Fruit fly (Drosophila melanogaster) whole organism, embryonic: Measurements from ENCODE around the gene Pld3.

ENCODE experiments used
- Atf6 ChIP-seq: fragments of 200-800 bp; sonication (Bioruptor generic); IDR thresholded peaks from 2 replicates; pipeline ENCODE4 v1.3.6; 2022; ENCODE audit warnings: missing biosample characterization, missing genetic modification characterization
- C15 ChIP-seq: fragments of 200-800 bp; sonication (Bioruptor generic); IDR thresholded peaks from 3 replicates; pipeline ENCODE4 v1.3.6; 2022; ENCODE audit warnings: missing biosample characterization, missing genetic modification characterization
- CG10654 ChIP-seq: fragments of 200-800 bp; sonication (Bioruptor generic); optimal IDR thresholded peaks from 2 replicates; lab custom pipeline; 2016; ENCODE audit warnings: missing biosample characterization, missing genetic modification characterization
- CG12219 ChIP-seq: fragments of 200-800 bp; sonication (Bioruptor generic); optimal IDR thresholded peaks from 3 replicates; lab custom pipeline; 2018; ENCODE audit warnings: missing biosample characterization, mild to moderate bottlenecking, missing genetic modification characterization
- CG12744 ChIP-seq: fragments of 200-800 bp; sonication (Bioruptor generic); optimal IDR thresholded peaks from 2 replicates; lab custom pipeline; 2016; ENCODE audit warnings: missing biosample characterization, missing genetic modification characterization
- CG12942 ChIP-seq: fragments of 200-800 bp; sonication (Bioruptor generic); optimal IDR thresholded peaks from 3 replicates; lab custom pipeline; 2016; ENCODE audit warnings: missing biosample characterization, missing genetic modification characterization
- CG14667 ChIP-seq: fragments of 200-800 bp; sonication (Bioruptor generic); IDR thresholded peaks from 2 replicates; pipeline ENCODE4 v1.3.6; 2022; ENCODE audit warnings: missing biosample characterization, missing genetic modification characterization
- CG15514 ChIP-seq: fragments of 200-800 bp; sonication (Bioruptor generic); optimal IDR thresholded peaks from 3 replicates; lab custom pipeline; 2017; ENCODE audit warnings: missing biosample characterization, missing genetic modification characterization, mild to moderate bottlenecking, moderate library complexity, missing genetic modification reagents
- CG17359 ChIP-seq: fragments of 200-800 bp; sonication (Bioruptor generic); optimal IDR thresholded peaks from 3 replicates; lab custom pipeline; 2018; ENCODE audit warnings: missing biosample characterization, mild to moderate bottlenecking, missing genetic modification characterization, moderate library complexity
- CG17912 ChIP-seq: fragments of 200-800 bp; sonication (Bioruptor generic); optimal IDR thresholded peaks from 2 replicates; lab custom pipeline; 2018; ENCODE audit warnings: missing biosample characterization, mild to moderate bottlenecking, missing genetic modification characterization
- CG1832 ChIP-seq: fragments of 200-800 bp; sonication (Bioruptor generic); optimal IDR thresholded peaks from 2 replicates; lab custom pipeline; 2017; ENCODE audit warnings: missing biosample characterization, mild to moderate bottlenecking, missing genetic modification characterization, inconsistent platforms
- CG32767 ChIP-seq: fragments of 200-800 bp; sonication (Bioruptor generic); IDR thresholded peaks from 2 replicates; pipeline ENCODE4 v1.3.6; 2022; ENCODE audit warnings: missing biosample characterization, missing genetic modification characterization
- CG3407 ChIP-seq: fragments of 200-800 bp; sonication (Bioruptor generic); optimal IDR thresholded peaks from 2 replicates; lab custom pipeline; 2018; ENCODE audit warnings: missing biosample characterization, mild to moderate bottlenecking, missing genetic modification characterization
- CG3726 ChIP-seq: fragments of 200-800 bp; sonication (Bioruptor generic); IDR thresholded peaks from 3 replicates; pipeline ENCODE4, ENCODE4 v1.3.6; 2022; ENCODE audit warnings: missing biosample characterization, missing genetic modification characterization
- CG6813 ChIP-seq: fragments of 200-800 bp; sonication (Bioruptor generic); optimal IDR thresholded peaks from 2 replicates; lab custom pipeline; 2017; ENCODE audit warnings: missing biosample characterization, missing genetic modification characterization, mild to moderate bottlenecking, moderate library complexity, missing genetic modification reagents
- CG7271 ChIP-seq: fragments of 200-800 bp; sonication (Bioruptor generic); optimal IDR thresholded peaks from 2 replicates; lab custom pipeline; 2018; ENCODE audit warnings: missing biosample characterization, mild to moderate bottlenecking, missing genetic modification characterization, moderate library complexity
- CG9727 ChIP-seq: fragments of 200-800 bp; sonication (Bioruptor generic); optimal IDR thresholded peaks from 3 replicates; lab custom pipeline; 2017; ENCODE audit warnings: missing biosample characterization, mild to moderate bottlenecking, missing genetic modification characterization
- CG9932 ChIP-seq: fragments of 200-800 bp; sonication (Bioruptor generic); IDR thresholded peaks from 2 replicates; pipeline ENCODE4 v1.3.6; 2022; ENCODE audit warnings: missing biosample characterization, missing genetic modification characterization
- CoRest ChIP-seq: fragments of 200-800 bp; sonication (Bioruptor generic); optimal IDR thresholded peaks from 3 replicates; lab custom pipeline; 2018; ENCODE audit warnings: missing biosample characterization, mild to moderate bottlenecking, missing genetic modification characterization, moderate library complexity
- D19B ChIP-seq: fragments of 200-800 bp; sonication (Bioruptor generic); optimal IDR thresholded peaks from 2 replicates; lab custom pipeline; 2017; ENCODE audit warnings: missing biosample characterization, mild to moderate bottlenecking, missing genetic modification characterization
- Dfd ChIP-seq, 2 experiments: fragments of >200 bp; optimal IDR thresholded peaks; 2 replicates each; lab custom pipeline; 2017; ENCODE audit warnings: missing biosample characterization in 2 of 2, missing genetic modification characterization in 2 of 2
- E2f2 ChIP-seq: fragments of 200-800 bp; sonication (Bioruptor generic); IDR thresholded peaks from 2 replicates; pipeline ENCODE4 v1.3.6; 2022; ENCODE audit warnings: missing biosample characterization, missing genetic modification characterization
- Fer3 ChIP-seq: fragments of 200-800 bp; sonication (Bioruptor generic); optimal IDR thresholded peaks from 2 replicates; lab custom pipeline; 2018; ENCODE audit warnings: missing biosample characterization, mild to moderate bottlenecking, missing genetic modification characterization, moderate library complexity
- HmgD ChIP-seq: fragments of 200-800 bp; sonication (Bioruptor generic); optimal IDR thresholded peaks from 3 replicates; lab custom pipeline; 2016; ENCODE audit warnings: missing biosample characterization, missing genetic modification characterization
- Poxn ChIP-seq: fragments of 200-800 bp; sonication (Bioruptor generic); IDR thresholded peaks from 2 replicates; pipeline ENCODE4 v1.3.6; 2022; ENCODE audit warnings: missing biosample characterization, missing genetic modification characterization
- Sin3A ChIP-seq: fragments of >200 bp; optimal IDR thresholded peaks from 2 replicates; lab custom pipeline; 2018
- TFAM ChIP-seq: fragments of 200-800 bp; sonication (Bioruptor generic); optimal IDR thresholded peaks from 2 replicates; lab custom pipeline; 2017; ENCODE audit warnings: missing biosample characterization, missing genetic modification characterization, inconsistent platforms
- Xbp1 ChIP-seq: fragments of 200-800 bp; sonication (Bioruptor generic); optimal IDR thresholded peaks from 3 replicates; lab custom pipeline; 2016; ENCODE audit warnings: missing biosample characterization, mild to moderate bottlenecking, missing genetic modification characterization
- ac ChIP-seq: fragments of 200-800 bp; sonication (Bioruptor generic); optimal IDR thresholded peaks from 3 replicates; lab custom pipeline; 2017; ENCODE audit warnings: missing biosample characterization, mild to moderate bottlenecking, missing genetic modification characterization
- al ChIP-seq: fragments of 200-800 bp; sonication (Bioruptor generic); IDR thresholded peaks from 2 replicates; pipeline ENCODE4 v1.3.6; 2022; ENCODE audit warnings: missing biosample characterization, missing genetic modification characterization
- aop ChIP-seq: fragments of 200-800 bp; sonication (Bioruptor generic); IDR thresholded peaks from 2 replicates; pipeline ENCODE4 v1.3.6; 2022; ENCODE audit warnings: missing biosample characterization, missing genetic modification characterization
- ara ChIP-seq: fragments of 200-800 bp; sonication (Bioruptor generic); IDR thresholded peaks from 2 replicates; pipeline ENCODE4 v1.3.6; 2022; ENCODE audit warnings: missing biosample characterization, missing genetic modification characterization
- az2 ChIP-seq: fragments of 200-800 bp; sonication (Bioruptor generic); optimal IDR thresholded peaks from 3 replicates; lab custom pipeline; 2016; ENCODE audit warnings: missing biosample characterization, missing genetic modification characterization
- bab2 ChIP-seq: fragments of 200-800 bp; sonication (Bioruptor generic); optimal IDR thresholded peaks from 2 replicates; lab custom pipeline; 2016; ENCODE audit warnings: missing biosample characterization, missing genetic modification characterization
- bowl ChIP-seq: fragments of 200-800 bp; sonication (Bioruptor generic); IDR thresholded peaks from 2 replicates; pipeline ENCODE4 v1.3.6; 2022; ENCODE audit warnings: missing biosample characterization, missing genetic modification characterization
- dati ChIP-seq: fragments of 200-800 bp; sonication (Bioruptor generic); IDR thresholded peaks from 2 replicates; pipeline ENCODE4 v1.3.6; 2022; ENCODE audit warnings: missing biosample characterization, missing genetic modification characterization
- dmrt11E ChIP-seq: fragments of 200-800 bp; sonication (Bioruptor generic); optimal IDR thresholded peaks from 3 replicates; lab custom pipeline; 2018; ENCODE audit warnings: missing biosample characterization, mild to moderate bottlenecking, missing genetic modification characterization, moderate library complexity
- esg ChIP-seq: fragments of 200-800 bp; sonication (Bioruptor generic); conservative IDR thresholded peaks from 2 replicates; pipeline ENCODE4 v1.3.6; 2022; ENCODE audit warnings: missing biosample characterization, missing genetic modification characterization
- ewg ChIP-seq: fragments of 200-800 bp; sonication (Bioruptor generic); optimal IDR thresholded peaks from 3 replicates; lab custom pipeline; 2017; ENCODE audit warnings: mild to moderate bottlenecking, missing biosample characterization, missing genetic modification reagents, missing genetic modification characterization
- eyg ChIP-seq: fragments of 200-800 bp; sonication (Bioruptor generic); optimal IDR thresholded peaks from 3 replicates; lab custom pipeline; 2016; ENCODE audit warnings: missing biosample characterization, missing genetic modification characterization
- fd3F ChIP-seq: fragments of 200-800 bp; sonication (Bioruptor generic); optimal IDR thresholded peaks from 2 replicates; lab custom pipeline; 2018; ENCODE audit warnings: missing biosample characterization, mild to moderate bottlenecking, missing genetic modification characterization, moderate library complexity
- gce ChIP-seq: fragments of 200-800 bp; sonication (Bioruptor generic); IDR thresholded peaks from 3 replicates; pipeline ENCODE4 v1.3.6; 2022; ENCODE audit warnings: missing biosample characterization, missing genetic modification characterization
- ham ChIP-seq: fragments of 200-800 bp; sonication (Bioruptor generic); IDR thresholded peaks from 2 replicates; pipeline ENCODE4 v1.3.6; 2022; ENCODE audit warnings: missing biosample characterization, missing genetic modification characterization
- her ChIP-seq: fragments of 200-800 bp; sonication (Bioruptor generic); optimal IDR thresholded peaks from 2 replicates; lab custom pipeline; 2016; ENCODE audit warnings: missing biosample characterization, missing genetic modification characterization
- lab ChIP-seq: fragments of 200-800 bp; sonication (Bioruptor generic); optimal IDR thresholded peaks from 3 replicates; lab custom pipeline; 2017; ENCODE audit warnings: missing biosample characterization, missing genetic modification characterization, mild to moderate bottlenecking, moderate library complexity, missing genetic modification reagents
- scrt ChIP-seq: fragments of 200-800 bp; sonication (Bioruptor generic); optimal IDR thresholded peaks from 2 replicates; lab custom pipeline; 2018; ENCODE audit warnings: missing biosample characterization, mild to moderate bottlenecking, missing genetic modification characterization, moderate library complexity
- so ChIP-seq: fragments of 200-800 bp; sonication (Bioruptor generic); IDR thresholded peaks from 3 replicates; pipeline ENCODE4 v1.3.6; 2022; ENCODE audit warnings: missing biosample characterization, missing genetic modification characterization
- tap ChIP-seq: fragments of 200-800 bp; optimal IDR thresholded peaks from 3 replicates; lab custom pipeline; 2019; ENCODE audit warnings: missing biosample characterization, mild to moderate bottlenecking, missing genetic modification characterization, moderate library complexity
- tio ChIP-seq: fragments of 200-800 bp; sonication (Bioruptor generic); optimal IDR thresholded peaks from 2 replicates; lab custom pipeline; 2017; ENCODE audit warnings: missing biosample characterization, missing genetic modification characterization, inconsistent platforms
- tup ChIP-seq: fragments of 200-800 bp; sonication (Bioruptor generic); optimal IDR thresholded peaks from 2 replicates; lab custom pipeline; 2016; ENCODE audit warnings: missing biosample characterization, mild to moderate bottlenecking, missing genetic modification characterization, moderate library complexity
- wdn ChIP-seq: fragments of 200-800 bp; sonication (Bioruptor generic); IDR thresholded peaks from 2 replicates; pipeline ENCODE4 v1.3.6; 2022; ENCODE audit warnings: missing biosample characterization, missing genetic modification characterization
- yki ChIP-seq: fragments of >200 bp; optimal IDR thresholded peaks from 3 replicates; lab custom pipeline; 2018

The Pld3 gene

DNA sequence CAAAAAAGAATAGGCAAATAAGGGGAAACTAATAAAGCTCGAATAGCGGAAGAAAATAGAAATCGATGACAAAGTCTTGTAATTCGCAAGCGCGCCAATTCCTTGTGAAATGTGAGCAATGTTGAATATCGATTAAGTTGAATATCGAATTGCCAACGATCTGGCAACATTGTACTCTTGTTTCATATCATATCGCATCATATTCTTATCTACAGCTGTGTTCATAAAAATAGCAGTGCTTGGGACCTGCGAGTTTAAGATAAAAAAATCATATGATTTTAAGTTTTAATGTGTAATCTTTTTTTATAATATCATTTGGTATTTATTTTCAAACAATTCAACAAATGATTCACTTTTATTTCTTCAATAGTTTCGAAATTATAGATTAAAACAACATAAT, 9.6 kb upstream of the Pld3 start (continued):
- TF ChIP-seq CG15514, result peak; percentile 80
- TF ChIP-seq eyg (GFP tag; lab: Kevin White, UChicago), result no peak
- no peak for TF ChIP-seq CG6813
- TF ChIP-seq D19B, result no peak
- TF ChIP-seq ham (GFP tag; lab: Robert Waterston, UW), result no peak
- TF ChIP-seq HmgD (GFP tag; lab: Kevin White, UChicago), result no peak
- TF ChIP-seq Xbp1 (GFP tag; lab: Kevin White, UChicago), result peak; percentile 57
- no peak for TF ChIP-seq fd3F (GFP tag; lab: Kevin White, UChicago)
- TF ChIP-seq scrt (GFP tag; lab: Kevin White, UChicago), result peak; percentile 20
- TF ChIP-seq bab2 (GFP tag; lab: Kevin White, UChicago), result peak; percentile 18
- TF ChIP-seq esg (GFP tag; lab: Robert Waterston, UW), result no peak
- no peak for TF ChIP-seq ara (GFP tag; lab: Robert Waterston, UW)
- TF ChIP-seq al, result peak; percentile 58
- TF ChIP-seq CG32767 (GFP tag; lab: Robert Waterston, UW), result peak; percentile 11; the same call in 1 of the 2 replicates
- TF ChIP-seq CG9727, result peak; percentile 56
- TF ChIP-seq TFAM (GFP tag; lab: Kevin White, UChicago), result no peak
- no peak for TF ChIP-seq tup (GFP tag; lab: Kevin White, UChicago)
- TF ChIP-seq CG17359 (tag; lab: Kevin White, UChicago), result peak; percentile 67
- no peak for TF ChIP-seq C15
- TF ChIP-seq CG9932 (GFP tag; lab: Robert Waterston, UW), result peak; percentile 77
- no peak for TF ChIP-seq CG17912 (GFP tag; lab: Kevin White, UChicago)
- TF ChIP-seq ac, result no peak
- TF ChIP-seq CG7271 (tag; lab: Kevin White, UChicago), result no peak
- TF ChIP-seq Dfd (GFP tag; optimal IDR thresholded peaks at IDR 0.05; lab: Kevin White, UChicago), result no peak
- no peak for TF ChIP-seq Sin3A (lab: Kevin White, UChicago)
- 0 out of 3 replicates have a peak, but pooled peaks have one; percentile 38 for TF ChIP-seq gce (GFP tag; lab: Robert Waterston, UW)
- TF ChIP-seq her (GFP tag; lab: Kevin White, UChicago), result peak; percentile 35
- no peak for TF ChIP-seq dati
- TF ChIP-seq CG3726, result no peak
- peak; percentile 91 for TF ChIP-seq E2f2
- no peak for TF ChIP-seq CG1832 (GFP tag; lab: Kevin White, UChicago)
- TF ChIP-seq dmrt11E (tag; lab: Kevin White, UChicago), result peak; percentile 48
- peak; percentile 66 for TF ChIP-seq CoRest (tag; lab: Kevin White, UChicago)
- no peak for TF ChIP-seq Poxn
- TF ChIP-seq CG10654 (GFP tag; lab: Kevin White, UChicago), result peak; percentile 16
- TF ChIP-seq tap (tag; lab: Kevin White, UChicago), result peak; percentile 31
- peak; percentile 34; the same call in 1 of the 2 replicates for TF ChIP-seq wdn
- no peak for TF ChIP-seq yki
- TF ChIP-seq lab, result no peak
- TF ChIP-seq Fer3 (tag; lab: Kevin White, UChicago), result peak; percentile 39
- peak; percentile 26 for TF ChIP-seq tio (GFP tag; lab: Kevin White, UChicago)
- TF ChIP-seq bowl (GFP tag; lab: Robert Waterston, UW), result no peak
- peak; percentile 52; the same call in 1 of the 2 replicates for TF ChIP-seq Atf6 (GFP tag; lab: Robert Waterston, UW)
- TF ChIP-seq az2 (GFP tag; lab: Kevin White, UChicago), result peak; percentile 49
- peak; percentile 29 for TF ChIP-seq ewg (GFP tag; lab: Kevin White, UChicago)
- no peak for TF ChIP-seq CG12219
- peak; percentile 30 for TF ChIP-seq CG12942 (GFP tag; lab: Kevin White, UChicago)
- TF ChIP-seq aop (GFP tag; lab: Robert Waterston, UW), result no peak; the same call in 1 of the 2 replicates
- no peak for TF ChIP-seq CG3407 (GFP tag; lab: Kevin White, UChicago)
- peak; percentile 12 for TF ChIP-seq CG12744 (GFP tag; lab: Kevin White, UChicago)
- peak; percentile 71; the same call in 1 of the 3 replicates for TF ChIP-seq so (GFP tag; lab: Robert Waterston, UW)
- TF ChIP-seq CG14667 (GFP tag; lab: Robert Waterston, UW), result peak; percentile 35; the same call in 1 of the 2 replicates
